Worm (Caenorhabditis elegans): ENCODE measurements around the gene asd-1.
A peak's percentile ranks its signal among the peaks of the same experiment; 100 is the strongest.

Gene asd-1

DNA sequence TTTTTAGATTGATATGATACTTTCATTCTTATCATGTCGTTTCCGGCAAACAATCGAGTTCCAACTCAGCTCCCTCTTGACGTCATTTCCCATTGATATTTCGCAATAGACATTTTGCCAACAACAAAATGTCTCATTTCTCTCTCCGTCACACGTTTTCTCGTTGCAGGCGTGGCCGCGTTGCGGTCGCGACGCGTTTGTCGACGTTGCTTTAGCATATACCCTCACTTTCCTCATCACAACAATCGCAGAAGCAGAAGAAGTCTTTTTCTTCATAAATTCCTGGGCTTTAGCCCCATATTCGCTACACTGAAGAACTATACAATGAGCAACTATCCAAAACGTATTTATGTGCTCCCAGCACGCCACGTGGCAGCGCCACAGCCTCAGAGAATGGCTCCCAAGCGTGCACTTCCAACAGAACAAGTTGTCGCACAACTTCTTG lies 3.4 kb upstream of the asd-1 start, which contains the start of gene xbp-1:
TSS of gene xbp-1 (plus strand) at position 151 of the 445 bp plus-strand sequence.
- peak; percentile 70 to 90 for TF ChIP-seq lsy-2 (tag; optimal IDR thresholded peaks at IDR 0.05)
- TF ChIP-seq sma-3 (GFP tag; optimal IDR thresholded peaks at IDR 0.05), result peak; percentile 78
- no peak for TF ChIP-seq nhr-237 (tag; optimal IDR thresholded peaks at IDR 0.05)
- peak; percentile 64 for TF ChIP-seq blmp-1 (tag; optimal IDR thresholded peaks at IDR 0.05; ENCODE audit: insufficient read depth)
- TF ChIP-seq sma-9 (GFP tag; optimal IDR thresholded peaks at IDR 0.05), result peak; percentile 91
- TF ChIP-seq sma-9 (tag; optimal IDR thresholded peaks at IDR 0.05), result no peak
- TF ChIP-seq nhr-10 (tag; optimal IDR thresholded peaks at IDR 0.05), result peak; percentile 69
- peak; percentile 55 for TF ChIP-seq mab-5 (tag; optimal IDR thresholded peaks at IDR 0.05)
- TF ChIP-seq nhr-23 (tag; optimal IDR thresholded peaks at IDR 0.05), result no peak
- TF ChIP-seq ztf-4 (tag; optimal IDR thresholded peaks at IDR 0.05), result peak; percentile 92
- no peak for TF ChIP-seq ZK546.5 (tag; optimal IDR thresholded peaks at IDR 0.05)
- TF ChIP-seq snpc-4 (tag; optimal IDR thresholded peaks at IDR 0.05), result peak; percentile 52
- peak; percentile 31 to 72 for TF ChIP-seq mdl-1 (tag; optimal IDR thresholded peaks at IDR 0.05)
- TF ChIP-seq peb-1 (tag; optimal IDR thresholded peaks at IDR 0.05), result no peak
- TF ChIP-seq crh-2 (tag; optimal IDR thresholded peaks at IDR 0.05), result peak; percentile 100
- peak; percentile 89 for TF ChIP-seq F13H6.1 (tag; optimal IDR thresholded peaks at IDR 0.05)
- TF ChIP-seq nhr-11 (tag; optimal IDR thresholded peaks at IDR 0.05), result no peak
- no peak for TF ChIP-seq ceh-16 (tag; optimal IDR thresholded peaks at IDR 0.05)
- TF ChIP-seq unc-55 (GFP tag; optimal IDR thresholded peaks at IDR 0.05), result peak; percentile 96
- peak; percentile 99 for TF ChIP-seq C34F6.9 (tag; optimal IDR thresholded peaks at IDR 0.05)
- TF ChIP-seq sem-4 (tag; optimal IDR thresholded peaks at IDR 0.05), result peak; percentile 80
- peak; percentile 74 for TF ChIP-seq zag-1 (tag; optimal IDR thresholded peaks at IDR 0.05)
- TF ChIP-seq ama-1 (optimal IDR thresholded peaks at IDR 0.05), result peak; percentile 92
- no peak for TF ChIP-seq ztf-1 (GFP tag; conservative IDR thresholded peaks at IDR 0.05)
- no peak for TF ChIP-seq ceh-82 (tag; optimal IDR thresholded peaks at IDR 0.05)
- peak; percentile 81 for TF ChIP-seq Y55F3AM.14 (GFP tag; optimal IDR thresholded peaks at IDR 0.05)
- TF ChIP-seq egl-27 (tag; optimal IDR thresholded peaks at IDR 0.05), result peak; percentile 87
- TF ChIP-seq skn-1 (tag; optimal IDR thresholded peaks at IDR 0.05), result peak; percentile 85
- peak; percentile 31 for TF ChIP-seq alr-1 (tag; optimal IDR thresholded peaks at IDR 0.05)
- peak; percentile 97 for TF ChIP-seq nhr-129 (tag; optimal IDR thresholded peaks at IDR 0.05)
- no peak for TF ChIP-seq R02D3.7 (tag; optimal IDR thresholded peaks at IDR 0.05)
- TF ChIP-seq nhr-12 (tag; optimal IDR thresholded peaks at IDR 0.05), result no peak
- TF ChIP-seq lin-13 (GFP tag; optimal IDR thresholded peaks at IDR 0.05), result peak; percentile 85
- TF ChIP-seq ztf-11 (tag; optimal IDR thresholded peaks at IDR 0.05), result no peak
- TF ChIP-seq nhr-77 (tag; optimal IDR thresholded peaks at IDR 0.05), result no peak
- peak; percentile 87 for TF ChIP-seq lin-11 (tag; optimal IDR thresholded peaks at IDR 0.05)
- peak; percentile 81 for TF ChIP-seq nhr-25 (tag; optimal IDR thresholded peaks at IDR 0.05)
- peak; percentile 45 for TF ChIP-seq nhr-6 (tag; optimal IDR thresholded peaks at IDR 0.05)
- TF ChIP-seq nhr-21 (tag; optimal IDR thresholded peaks at IDR 0.05), result peak; percentile 89
- TF ChIP-seq unc-62 (GFP tag; optimal IDR thresholded peaks at IDR 0.05), result no peak
- peak; percentile 99 for TF ChIP-seq fos-1 (tag; optimal IDR thresholded peaks at IDR 0.05)
- TF ChIP-seq dmd-4 (tag; optimal IDR thresholded peaks at IDR 0.05), result no peak
- TF ChIP-seq elt-1 (tag; optimal IDR thresholded peaks at IDR 0.05), result no peak
- TF ChIP-seq gmeb-1 (tag; optimal IDR thresholded peaks at IDR 0.05), result peak; percentile 67

DNA sequence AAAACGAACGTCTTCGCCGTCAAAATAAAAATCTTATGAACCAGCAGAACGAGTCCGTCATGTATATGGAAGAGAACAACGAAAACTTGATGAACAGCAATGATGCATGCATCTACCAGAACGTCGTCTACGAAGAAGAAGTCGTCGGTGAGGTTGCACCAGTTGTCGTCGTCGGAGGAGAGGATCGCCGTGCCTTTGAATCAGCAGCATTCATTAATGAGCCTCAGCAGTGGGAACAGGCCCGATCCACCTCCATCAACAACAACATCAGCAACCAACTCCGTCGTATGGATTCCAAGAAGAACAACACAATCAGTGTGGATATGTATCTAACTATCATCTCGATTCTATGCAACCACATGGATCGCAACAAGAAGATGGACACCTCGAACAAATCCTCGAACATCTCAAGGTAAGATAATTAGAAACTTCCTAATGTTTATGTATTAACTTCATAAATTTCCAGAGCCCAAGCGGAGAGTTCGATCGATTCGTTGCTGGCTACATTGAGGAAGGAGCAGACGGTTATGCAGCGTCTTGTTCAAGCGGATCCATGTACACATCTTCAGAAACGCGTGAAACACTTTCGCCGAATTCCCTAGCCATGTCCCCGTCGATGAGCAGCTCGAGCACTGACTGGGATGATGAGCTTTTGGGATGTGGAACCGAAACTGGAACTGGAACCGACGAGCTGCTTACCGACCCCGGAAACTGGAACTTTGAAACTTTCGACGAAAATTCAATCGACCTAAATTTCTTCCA lies 2.6 kb upstream of the asd-1 start:
- TF ChIP-seq sem-4 (tag; optimal IDR thresholded peaks at IDR 0.05), result no peak
- TF ChIP-seq lin-13 (GFP tag; optimal IDR thresholded peaks at IDR 0.05), result peak; percentile 19
